Worm (Caenorhabditis elegans) whole organism, late embryonic: ENCODE measurements around the gene F42A10.5.

ENCODE experiments used
- C08G9.2 ChIP-seq: sonication (generic microtip); optimal IDR thresholded peaks from 2 replicates; lab custom pipeline; 2016; ENCODE audit warnings: mild to moderate bottlenecking, missing genetic modification characterization, moderate library complexity, missing compliant biosample characterization
- F13H6.1 ChIP-seq: sonication (generic microtip); optimal IDR thresholded peaks from 2 replicates; lab custom pipeline; 2016; ENCODE audit warnings: missing genetic modification characterization, missing compliant biosample characterization
- K02D7.2 ChIP-seq: sonication (generic microtip); optimal IDR thresholded peaks from 2 replicates; lab custom pipeline; 2017; ENCODE audit warnings: mild to moderate bottlenecking, missing genetic modification characterization, missing compliant biosample characterization
- K09A11.1 ChIP-seq: sonication (generic microtip); optimal IDR thresholded peaks from 2 replicates; lab custom pipeline; 2017; ENCODE audit warnings: antibody characterized with exemption, mild to moderate bottlenecking, missing genetic modification characterization, missing compliant biosample characterization; ENCODE audit not compliant: insufficient read depth
- T23F11.4 ChIP-seq: fragments of 200-800 bp; sonication (Bioruptor generic); optimal IDR thresholded peaks from 2 replicates; lab custom pipeline; 2018; ENCODE audit warnings: mild to moderate bottlenecking, missing genetic modification characterization, missing compliant biosample characterization
- Y22D7AL.16 ChIP-seq: sonication (generic microtip); optimal IDR thresholded peaks from 2 replicates; lab custom pipeline; 2016; ENCODE audit warnings: missing genetic modification characterization, missing compliant biosample characterization
- ceh-18 ChIP-seq: sonication (generic microtip); optimal IDR thresholded peaks from 2 replicates; lab custom pipeline; 2016; ENCODE audit warnings: missing genetic modification characterization, missing compliant biosample characterization
- ceh-19 ChIP-seq: fragments of 200-800 bp; sonication (Bioruptor generic); optimal IDR thresholded peaks from 2 replicates; lab custom pipeline; 2018; ENCODE audit warnings: mild to moderate bottlenecking, missing genetic modification characterization, missing compliant biosample characterization
- ceh-2 ChIP-seq: sonication (generic microtip); optimal IDR thresholded peaks from 2 replicates; lab custom pipeline; 2016; ENCODE audit warnings: missing genotype, missing genetic modification characterization, missing compliant biosample characterization
- ceh-24 ChIP-seq: sonication (generic microtip); optimal IDR thresholded peaks from 2 replicates; lab custom pipeline; 2016; ENCODE audit warnings: mild to moderate bottlenecking, missing genetic modification characterization, missing compliant biosample characterization
- ceh-48 ChIP-seq: sonication (generic microtip); optimal IDR thresholded peaks from 2 replicates; lab custom pipeline; 2016; ENCODE audit warnings: missing genetic modification characterization, inconsistent platforms, missing compliant biosample characterization
- ceh-6 ChIP-seq: fragments of 200-800 bp; sonication (Bioruptor generic); optimal IDR thresholded peaks from 2 replicates; lab custom pipeline; 2018; ENCODE audit warnings: mild to moderate bottlenecking, missing genetic modification characterization, missing compliant biosample characterization
- dmd-4 ChIP-seq: sonication (generic microtip); optimal IDR thresholded peaks from 2 replicates; lab custom pipeline; 2016; ENCODE audit warnings: borderline replicate concordance, missing genetic modification characterization, missing compliant biosample characterization
- dve-1 ChIP-seq: sonication (generic microtip); optimal IDR thresholded peaks from 2 replicates; lab custom pipeline; 2017; ENCODE audit warnings: antibody characterized with exemption, mild to moderate bottlenecking, missing genetic modification characterization, missing compliant biosample characterization
- elt-2 ChIP-seq: sonication (generic microtip); optimal IDR thresholded peaks from 2 replicates; lab custom pipeline; 2016; ENCODE audit warnings: missing genetic modification reagents, missing genetic modification characterization, missing compliant biosample characterization
- elt-4 ChIP-seq: sonication (generic microtip); optimal IDR thresholded peaks from 2 replicates; lab custom pipeline; 2016; ENCODE audit warnings: missing genetic modification characterization, missing compliant biosample characterization
- fax-1 ChIP-seq: sonication (generic microtip); optimal IDR thresholded peaks from 2 replicates; lab custom pipeline; 2016; ENCODE audit warnings: missing genotype, missing genetic modification characterization, missing compliant biosample characterization
- fkh-10 ChIP-seq: fragments of 150-350 bp; optimal IDR thresholded peaks from 2 replicates; lab custom pipeline; 2014; ENCODE audit warnings: missing biosample characterization, missing genetic modification reagents, missing genetic modification characterization
- fkh-6 ChIP-seq: sonication (generic microtip); optimal IDR thresholded peaks from 2 replicates; lab custom pipeline; 2016; ENCODE audit warnings: missing genetic modification characterization, missing compliant biosample characterization
- hlh-13 ChIP-seq: fragments of 200-800 bp; sonication (Bioruptor generic); optimal IDR thresholded peaks from 2 replicates; lab custom pipeline; 2018; ENCODE audit warnings: mild to moderate bottlenecking, missing genetic modification characterization, missing compliant biosample characterization
- hlh-15 ChIP-seq: sonication (generic microtip); optimal IDR thresholded peaks from 2 replicates; lab custom pipeline; 2016; ENCODE audit warnings: missing genetic modification characterization, missing compliant biosample characterization
- hlh-30 ChIP-seq: sonication (generic microtip); optimal IDR thresholded peaks from 2 replicates; lab custom pipeline; 2017; ENCODE audit warnings: antibody characterized with exemption, missing genetic modification characterization, missing compliant biosample characterization; ENCODE audit not compliant: insufficient read depth
- hlh-6 ChIP-seq: sonication (generic microtip); optimal IDR thresholded peaks from 2 replicates; lab custom pipeline; 2016; ENCODE audit warnings: missing genotype, missing genetic modification characterization, missing compliant biosample characterization
- lim-6 ChIP-seq: sonication (generic microtip); optimal IDR thresholded peaks from 2 replicates; lab custom pipeline; 2016; ENCODE audit warnings: missing genetic modification characterization, missing compliant biosample characterization
- madf-2 ChIP-seq: sonication (generic microtip); optimal IDR thresholded peaks from 2 replicates; lab custom pipeline; 2017; ENCODE audit warnings: missing genetic modification characterization, missing compliant biosample characterization
- mec-3 ChIP-seq: sonication (generic microtip); optimal IDR thresholded peaks from 2 replicates; lab custom pipeline; 2016; ENCODE audit warnings: borderline replicate concordance, missing genetic modification characterization, missing compliant biosample characterization
- nfya-1 ChIP-seq: sonication (generic microtip); optimal IDR thresholded peaks from 2 replicates; lab custom pipeline; 2017; ENCODE audit warnings: missing genetic modification characterization, mild to moderate bottlenecking, missing compliant biosample characterization, antibody characterized with exemption, moderate library complexity
- odd-2 ChIP-seq: sonication (generic microtip); optimal IDR thresholded peaks from 2 replicates; lab custom pipeline; 2017; ENCODE audit warnings: antibody characterized with exemption, mild to moderate bottlenecking, missing genetic modification characterization, missing compliant biosample characterization
- pha-4 ChIP-seq: fragments of 150-350 bp; optimal IDR thresholded peaks from 2 replicates; lab custom pipeline; 2018; ENCODE audit warnings: missing biosample characterization, missing genetic modification reagents, missing genetic modification characterization
- pqm-1 ChIP-seq: sonication (generic microtip); optimal IDR thresholded peaks from 2 replicates; lab custom pipeline; 2016; ENCODE audit warnings: missing genetic modification characterization, missing compliant biosample characterization
- pros-1 ChIP-seq: fragments of 150-350 bp; optimal IDR thresholded peaks from 2 replicates; lab custom pipeline; 2014; ENCODE audit warnings: missing biosample characterization, missing genetic modification reagents, missing genetic modification characterization
- ref-2 ChIP-seq: sonication (generic microtip); optimal IDR thresholded peaks from 2 replicates; lab custom pipeline; 2016; ENCODE audit warnings: missing genetic modification characterization, missing compliant biosample characterization
- sdc-2 ChIP-seq: sonication (generic microtip); optimal IDR thresholded peaks from 2 replicates; lab custom pipeline; 2016; ENCODE audit warnings: missing genotype, missing genetic modification characterization, missing compliant biosample characterization
- sox-2 ChIP-seq: fragments of 200-800 bp; sonication (Bioruptor generic); IDR thresholded peaks from 2 replicates; pipeline ENCODE4 v1.3.6; 2022; ENCODE audit warnings: missing genetic modification reagents, missing genetic modification characterization, missing compliant biosample characterization
- tbx-2 ChIP-seq: sonication (generic microtip); optimal IDR thresholded peaks from 2 replicates; lab custom pipeline; 2016; ENCODE audit warnings: missing genetic modification characterization, missing compliant biosample characterization
- tbx-7 ChIP-seq: sonication (generic microtip); optimal IDR thresholded peaks from 2 replicates; lab custom pipeline; 2016; ENCODE audit warnings: missing genotype, missing genetic modification characterization, missing compliant biosample characterization
- unc-3 ChIP-seq, 2 experiments: fragments of 200-800 bp in 1 of 2; sonication (Bioruptor generic) in 1 of 2; sonication (generic microtip) in 1 of 2; conservative IDR thresholded peaks in 1 of 2; optimal IDR thresholded peaks in 1 of 2; 2 replicates each; pipeline versions ENCODE4 v1.3.6 to Lab custom; 2016 to 2022; ENCODE audit warnings: missing compliant biosample characterization in 2 of 2, missing genetic modification characterization in 2 of 2, missing genetic modification reagents in 1 of 2
- unc-55 ChIP-seq: sonication (generic microtip); optimal IDR thresholded peaks from 2 replicates; lab custom pipeline; 2017; ENCODE audit warnings: missing biosample characterization, missing genetic modification reagents, missing genetic modification characterization

The F42A10.5 gene

ce11 chrIII:6166634-6167033, 6.6 kb downstream of the F42A10.5 start:
- TF ChIP-seq ceh-24 (tag; lab: Kevin White, UChicago) (no peak), madf-2 (tag; lab: Kevin White, UChicago) (no peak), pha-4 (tag; lab: Kevin White, UChicago) (no peak), tbx-7 (tag; lab: Kevin White, UChicago) (no peak), dve-1 (tag; lab: Kevin White, UChicago) (no peak), elt-2 (tag; lab: Kevin White, UChicago) (no peak), lim-6 (tag; lab: Kevin White, UChicago) (no peak), hlh-13 (GFP tag; lab: Kevin White, UChicago) (no peak), sox-2 (GFP tag; lab: Robert Waterston, UW) (no peak)

DNA sequence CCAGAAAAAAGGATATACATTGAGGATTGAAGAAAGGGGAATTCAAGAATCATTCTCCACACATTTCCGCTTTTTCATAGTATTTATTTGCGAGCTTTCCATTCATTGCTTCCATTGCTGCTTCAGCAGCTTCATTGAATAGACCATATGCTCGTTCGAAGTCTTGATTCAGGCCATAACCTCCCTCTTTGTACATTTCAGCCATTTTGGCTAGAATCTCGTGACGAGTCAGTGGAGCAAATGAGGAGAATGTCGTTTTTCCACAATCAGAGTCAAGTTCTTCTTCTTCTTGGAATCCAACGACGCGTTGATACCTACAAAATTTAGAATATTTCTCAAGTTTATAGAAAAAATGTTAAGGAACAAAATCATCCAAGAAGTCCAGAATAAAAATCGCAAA, 8.0 kb downstream of the F42A10.5 start:
- TF ChIP-seq sox-2 (GFP tag; lab: Robert Waterston, UW) = no peak
- no peak for TF ChIP-seq ceh-24 (tag; lab: Kevin White, UChicago)
- TF ChIP-seq unc-55 (GFP tag; lab: Kevin White, UChicago) = no peak
- TF ChIP-seq dmd-4 (tag; lab: Kevin White, UChicago) = no peak
- no peak for TF ChIP-seq pqm-1 (tag; lab: Kevin White, UChicago)
- TF ChIP-seq T23F11.4 (GFP tag; lab: Kevin White, UChicago) = no peak

DNA sequence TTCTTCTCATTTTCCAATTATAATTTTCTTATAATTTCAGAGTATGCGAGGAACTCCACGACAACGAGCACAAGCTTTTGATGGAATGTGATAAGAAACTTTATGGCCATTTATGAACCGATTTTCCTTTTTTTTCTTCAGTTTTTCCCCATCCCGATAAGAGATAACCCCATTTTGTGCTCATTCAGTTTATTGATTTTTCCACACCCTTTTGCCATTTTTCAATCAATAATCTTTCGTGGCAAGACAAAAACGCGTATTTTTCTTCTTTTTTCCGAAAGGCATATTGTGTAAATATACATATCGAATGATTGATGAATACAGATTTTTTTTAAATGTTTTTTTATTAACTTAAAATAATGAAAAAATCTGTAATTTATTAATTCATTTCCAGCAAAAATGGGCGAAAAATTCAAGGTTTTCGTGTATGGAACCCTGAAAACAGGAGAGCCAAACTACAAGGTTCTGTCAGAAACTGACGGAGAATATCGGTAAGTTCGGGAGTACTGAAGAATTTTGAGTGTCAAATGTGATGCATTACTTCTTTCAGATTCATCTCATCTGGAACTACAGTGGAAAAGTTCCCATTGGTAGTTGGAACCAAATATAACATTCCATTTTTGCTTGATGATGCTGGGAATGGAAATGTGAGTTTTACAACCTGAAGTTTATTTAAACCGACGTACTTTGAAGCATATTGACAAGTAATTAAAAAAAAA, 8.9 kb downstream of the F42A10.5 start, which contains the start of gene F42A10.9:
TSS of gene F42A10.9 (plus strand) at position 321 of the 719 bp plus-strand sequence.
- TF ChIP-seq elt-2 (tag; lab: Kevin White, UChicago) (peak; percentile 18), ref-2 (tag; lab: Kevin White, UChicago) (no peak)
- TF ChIP-seq, all 69 proteins: peak for 1

- TF ChIP-seq sox-2 (GFP tag; lab: Robert Waterston, UW) (no peak), mec-3 (tag; lab: Kevin White, UChicago) (no peak), tbx-2 (tag; lab: Kevin White, UChicago) (no peak), ceh-19 (GFP tag; lab: Kevin White, UChicago) (no peak), fax-1 (tag; lab: Kevin White, UChicago) (no peak), elt-4 (tag; lab: Kevin White, UChicago) (no peak), C08G9.2 (tag; lab: Kevin White, UChicago) (no peak), ceh-6 (no peak), odd-2 (tag; lab: Kevin White, UChicago) (no peak), fkh-6 (tag; lab: Kevin White, UChicago) (no peak), unc-3 (GFP tag; conservative IDR thresholded peaks at IDR 0.05; lab: Robert Waterston, UW) (no peak), unc-3 (tag; optimal IDR thresholded peaks at IDR 0.05; lab: Kevin White, UChicago) (no peak), nfya-1 (tag; lab: Kevin White, UChicago) (no peak), ceh-18 (tag; lab: Kevin White, UChicago) (no peak), dmd-4 (tag; lab: Kevin White, UChicago) (no peak), dve-1 (tag; lab: Kevin White, UChicago) (no peak), pros-1 (tag; lab: Kevin White, UChicago) (no peak), ceh-2 (no peak)
Observed at ce11 chrIII:6163381-6163780, 9.9 kb downstream of the F42A10.5 start.

DNA sequence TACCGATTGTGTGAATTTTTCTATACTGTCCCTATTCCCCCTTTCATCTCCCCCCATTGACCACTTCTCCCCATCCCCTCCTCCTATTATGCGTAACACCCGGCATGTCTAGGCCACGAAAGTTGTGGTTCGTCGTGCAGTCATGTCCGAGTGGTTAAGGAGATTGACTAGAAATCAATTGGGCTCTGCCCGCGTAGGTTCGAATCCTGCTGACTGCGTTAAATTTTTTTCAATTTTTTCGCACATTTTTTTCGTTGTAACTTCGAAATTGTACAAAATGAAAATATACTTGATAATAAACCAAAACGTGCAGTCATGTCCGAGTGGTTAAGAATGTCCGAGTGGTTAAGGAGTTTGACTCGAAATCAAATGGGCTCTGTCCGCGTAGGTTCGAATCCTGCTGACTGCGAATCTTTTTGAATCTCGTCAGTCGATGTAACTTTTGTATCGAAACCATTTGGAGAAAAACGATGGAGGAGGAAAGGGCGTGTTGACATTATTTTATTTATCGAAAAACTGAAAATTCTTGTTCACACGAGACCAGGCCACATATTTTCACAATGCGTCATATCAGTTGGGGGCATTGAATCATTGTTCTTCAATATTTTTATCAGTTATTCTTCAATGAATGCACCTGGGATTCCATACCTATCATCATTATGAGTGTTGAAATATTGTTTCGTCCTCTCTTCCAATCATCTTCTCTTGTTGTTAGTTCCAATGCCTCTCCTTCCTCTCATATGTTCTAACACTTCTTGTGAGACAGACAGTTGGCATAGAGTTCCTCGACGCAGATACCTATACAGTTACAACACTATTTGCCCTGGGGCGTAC, 14.4 kb downstream of the F42A10.5 start, which contains the start of gene nfm-1:
TSS of gene nfm-1 (plus strand) at position 812 of the 834 bp plus-strand sequence.
- TF ChIP-seq lim-6 (tag; lab: Kevin White, UChicago) = no peak
- TF ChIP-seq hlh-6 (tag; lab: Kevin White, UChicago) = peak; percentile 26
- peak; percentile 81 for TF ChIP-seq madf-2 (tag; lab: Kevin White, UChicago)
- TF ChIP-seq K09A11.1 = peak; percentile 82
- peak; percentile 83 for TF ChIP-seq elt-2 (tag; lab: Kevin White, UChicago)
- no peak for TF ChIP-seq tbx-7 (tag; lab: Kevin White, UChicago)
- TF ChIP-seq F13H6.1 (tag; lab: Kevin White, UChicago) = peak; percentile 7
- peak; percentile 63 for TF ChIP-seq hlh-15 (tag; lab: Kevin White, UChicago)
- peak; percentile 66 for TF ChIP-seq Y22D7AL.16
- TF ChIP-seq hlh-30 (tag; lab: Kevin White, UChicago) = no peak
- no peak for TF ChIP-seq fkh-10 (GFP tag; lab: Kevin White, UChicago)
- TF ChIP-seq hlh-13 (GFP tag; lab: Kevin White, UChicago) = peak; percentile 40
- TF ChIP-seq ceh-18 (tag; lab: Kevin White, UChicago) = no peak
- peak; percentile 86 for TF ChIP-seq ceh-6
- TF ChIP-seq K02D7.2 (tag; lab: Kevin White, UChicago) = peak; percentile 65
- TF ChIP-seq ceh-48 (tag; lab: Kevin White, UChicago) = peak; percentile 77
- TF ChIP-seq sdc-2 (tag; lab: Kevin White, UChicago) = peak; percentile 19
- no peak for TF ChIP-seq fkh-6 (tag; lab: Kevin White, UChicago)
